Worm (Caenorhabditis elegans) whole organism, mixed stage, embryonic: ENCODE results near the gene C02E7.8.

Experiments
- M03D4.4 ChIP-seq: sonication (generic microtip); optimal IDR thresholded peaks from 2 replicates; lab custom pipeline; 2017; ENCODE audit warnings: mild to moderate bottlenecking, missing genetic modification characterization, missing compliant biosample characterization
- bed-3 ChIP-seq: fragments of 200-800 bp; sonication (Bioruptor generic); optimal IDR thresholded peaks from 3 replicates; lab custom pipeline; 2018; ENCODE audit warnings: mild to moderate bottlenecking, missing genetic modification characterization, moderate library complexity, missing compliant biosample characterization
- ceh-39 ChIP-seq: fragments of 150-350 bp; optimal IDR thresholded peaks from 2 replicates; lab custom pipeline; 2014; ENCODE audit warnings: missing biosample characterization, missing genetic modification characterization
- ceh-43 ChIP-seq: fragments of 200-800 bp; sonication (Bioruptor generic); optimal IDR thresholded peaks from 2 replicates; lab custom pipeline; 2018; ENCODE audit warnings: mild to moderate bottlenecking, missing genetic modification characterization, moderate library complexity, missing compliant biosample characterization
- ceh-83 ChIP-seq: fragments of 200-800 bp; sonication (Bioruptor generic); optimal IDR thresholded peaks from 2 replicates; lab custom pipeline; 2018; ENCODE audit warnings: mild to moderate bottlenecking, missing genetic modification characterization, missing compliant biosample characterization
- ces-1 ChIP-seq: fragments of 150-350 bp; optimal IDR thresholded peaks from 2 replicates; lab custom pipeline; 2014; ENCODE audit warnings: missing biosample characterization, missing genetic modification reagents, missing genetic modification characterization
- cnd-1 ChIP-seq: fragments of 200-800 bp; sonication (Bioruptor generic); optimal IDR thresholded peaks from 2 replicates; lab custom pipeline; 2018; ENCODE audit warnings: mild to moderate bottlenecking, missing genetic modification characterization, missing compliant biosample characterization
- drap-1 ChIP-seq: fragments of 200-800 bp; sonication (Bioruptor generic); optimal IDR thresholded peaks from 3 replicates; lab custom pipeline; 2018; ENCODE audit warnings: mild to moderate bottlenecking, missing genetic modification characterization, missing compliant biosample characterization
- elt-1 ChIP-seq: sonication (generic microtip); optimal IDR thresholded peaks from 2 replicates; lab custom pipeline; 2017; ENCODE audit warnings: missing genetic modification characterization, mild to moderate bottlenecking, missing compliant biosample characterization, antibody characterized with exemption, moderate library complexity, borderline replicate concordance; ENCODE audit not compliant: insufficient read depth
- elt-3 ChIP-seq: fragments of 150-350 bp; optimal IDR thresholded peaks from 2 replicates; lab custom pipeline; 2014; ENCODE audit warnings: missing biosample characterization, missing genetic modification characterization
- flh-1 ChIP-seq: fragments of 200-800 bp; sonication (Bioruptor generic); optimal IDR thresholded peaks from 2 replicates; lab custom pipeline; 2018; ENCODE audit warnings: mild to moderate bottlenecking, missing genetic modification characterization, moderate library complexity, missing compliant biosample characterization
- ham-2 ChIP-seq: fragments of 200-800 bp; sonication (Bioruptor generic); optimal IDR thresholded peaks from 2 replicates; lab custom pipeline; 2018; ENCODE audit warnings: mild to moderate bottlenecking, missing genetic modification characterization, missing compliant biosample characterization
- hlh-1 ChIP-seq: fragments of 150-350 bp; optimal IDR thresholded peaks from 2 replicates; lab custom pipeline; 2014; ENCODE audit warnings: missing biosample characterization, missing genetic modification reagents, missing genetic modification characterization
- lin-13 ChIP-seq: fragments of 150-350 bp; optimal IDR thresholded peaks from 2 replicates; lab custom pipeline; 2014; ENCODE audit warnings: missing biosample characterization, missing genetic modification characterization
- lsy-2 ChIP-seq: fragments of 150-350 bp; optimal IDR thresholded peaks from 2 replicates; lab custom pipeline; 2014; ENCODE audit warnings: missing biosample characterization, missing genetic modification characterization
- mab-5 ChIP-seq: fragments of 150-350 bp; optimal IDR thresholded peaks from 2 replicates; lab custom pipeline; 2014; ENCODE audit warnings: missing biosample characterization, missing genetic modification characterization
- mep-1 ChIP-seq: fragments of 150-350 bp; optimal IDR thresholded peaks from 2 replicates; lab custom pipeline; 2017; ENCODE audit warnings: missing biosample characterization, missing genetic modification reagents, missing genetic modification characterization, inconsistent platforms
- mls-2 ChIP-seq: sonication (generic microtip); optimal IDR thresholded peaks from 2 replicates; lab custom pipeline; 2016; ENCODE audit warnings: mild to moderate bottlenecking, missing genetic modification characterization, moderate library complexity, missing compliant biosample characterization
- nhr-12 ChIP-seq: fragments of 150-350 bp; optimal IDR thresholded peaks from 2 replicates; lab custom pipeline; 2014; ENCODE audit warnings: missing biosample characterization, missing genetic modification characterization
- nhr-2 ChIP-seq: fragments of 150-350 bp; optimal IDR thresholded peaks from 2 replicates; lab custom pipeline; 2014; ENCODE audit warnings: missing biosample characterization, missing genetic modification characterization
- nhr-237 ChIP-seq: fragments of 150-350 bp; optimal IDR thresholded peaks from 2 replicates; lab custom pipeline; 2014; ENCODE audit warnings: missing biosample characterization, missing genetic modification characterization
- nhr-28 ChIP-seq: fragments of 150-350 bp; optimal IDR thresholded peaks from 2 replicates; lab custom pipeline; 2014; ENCODE audit warnings: missing biosample characterization, missing genetic modification characterization
- nhr-76 ChIP-seq: sonication (generic microtip); optimal IDR thresholded peaks from 2 replicates; lab custom pipeline; 2017; ENCODE audit warnings: missing biosample characterization, missing genetic modification characterization
- sem-2 ChIP-seq: fragments of 200-800 bp; sonication (Bioruptor generic); optimal IDR thresholded peaks from 2 replicates; lab custom pipeline; 2018; ENCODE audit warnings: mild to moderate bottlenecking, missing genetic modification characterization, missing compliant biosample characterization
- snpc-4 ChIP-seq: fragments of 150-350 bp; optimal IDR thresholded peaks from 2 replicates; lab custom pipeline; 2014; ENCODE audit warnings: missing biosample characterization, missing genetic modification characterization
- sptf-1 ChIP-seq: sonication (generic microtip); optimal IDR thresholded peaks from 2 replicates; lab custom pipeline; 2017; ENCODE audit warnings: mild to moderate bottlenecking, missing genetic modification characterization, moderate library complexity, missing compliant biosample characterization
- tbx-8 ChIP-seq: fragments of 200-800 bp; sonication (Bioruptor generic); optimal IDR thresholded peaks from 2 replicates; lab custom pipeline; 2018; ENCODE audit warnings: mild to moderate bottlenecking, missing genetic modification characterization, moderate library complexity, missing compliant biosample characterization
- unc-120 ChIP-seq: sonication (generic microtip); optimal IDR thresholded peaks from 2 replicates; lab custom pipeline; 2017; ENCODE audit warnings: missing genetic modification characterization, missing compliant biosample characterization; ENCODE audit not compliant: poor library complexity, severe bottlenecking
- unc-39 ChIP-seq: fragments of 150-350 bp; optimal IDR thresholded peaks from 2 replicates; lab custom pipeline; 2014; ENCODE audit warnings: missing biosample characterization, missing genetic modification characterization
- unc-62 ChIP-seq: fragments of 150-350 bp; optimal IDR thresholded peaks from 2 replicates; lab custom pipeline; 2014; ENCODE audit warnings: missing biosample characterization, missing genetic modification reagents, missing genetic modification characterization
- zip-8 ChIP-seq: fragments of 150-350 bp; optimal IDR thresholded peaks from 2 replicates; lab custom pipeline; 2014; ENCODE audit warnings: missing biosample characterization, missing genetic modification characterization
- ztf-11 ChIP-seq: fragments of 150-350 bp; optimal IDR thresholded peaks from 2 replicates; lab custom pipeline; 2014; ENCODE audit warnings: missing biosample characterization, missing genetic modification characterization

The C02E7.8 gene

DNA sequence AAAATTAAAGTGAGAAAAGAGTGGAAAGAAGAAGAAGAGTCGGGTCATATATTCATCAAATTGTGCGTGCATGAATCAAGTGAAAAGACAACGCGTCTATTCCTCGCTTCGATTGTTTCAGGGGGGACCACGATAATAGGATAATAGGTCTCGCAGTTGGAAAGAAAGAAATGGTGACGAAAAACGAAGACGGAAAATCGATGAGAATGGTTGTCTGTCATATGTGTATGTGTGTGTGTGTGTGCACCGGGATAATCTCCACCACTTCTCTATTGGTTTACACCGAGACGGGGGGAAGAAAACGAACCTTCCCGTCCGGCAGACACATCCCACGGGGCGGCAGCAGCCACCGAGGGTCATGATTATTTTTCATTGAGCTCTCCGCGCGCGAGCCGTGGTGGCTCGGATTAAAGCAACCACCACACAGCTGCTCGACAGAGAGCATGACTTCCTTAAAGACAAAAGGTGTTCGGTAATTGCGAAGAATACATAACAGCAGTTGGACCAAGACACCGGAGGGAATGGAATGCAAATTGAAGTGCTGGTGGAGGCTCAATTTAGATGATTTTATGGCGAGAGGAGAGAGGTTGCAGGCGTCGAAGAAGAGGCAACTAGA lies 43.5 kb upstream of the C02E7.8 start (continued):
- TF ChIP-seq nhr-28 (tag; lab: Kevin White, UChicago) (no peak), ceh-43 (GFP tag; lab: Kevin White, UChicago) (peak; percentile 2), unc-39 (tag; lab: Kevin White, UChicago) (no peak), nhr-12 (no peak), lin-13 (no peak), flh-1 (no peak), unc-62 (GFP tag; lab: Kevin White, UChicago) (peak; percentile 63), ceh-39 (tag; lab: Kevin White, UChicago) (no peak), lsy-2 (tag; lab: Kevin White, UChicago) (no peak), ceh-83 (no peak), mls-2 (tag; lab: Kevin White, UChicago) (peak; percentile 74), sptf-1 (peak; percentile 76), elt-3 (tag; lab: Kevin White, UChicago) (no peak), nhr-2 (tag; lab: Kevin White, UChicago) (peak; percentile 72), nhr-237 (no peak), nhr-76 (no peak)
- TF ChIP-seq, all 35 proteins: peak for 12

DNA sequence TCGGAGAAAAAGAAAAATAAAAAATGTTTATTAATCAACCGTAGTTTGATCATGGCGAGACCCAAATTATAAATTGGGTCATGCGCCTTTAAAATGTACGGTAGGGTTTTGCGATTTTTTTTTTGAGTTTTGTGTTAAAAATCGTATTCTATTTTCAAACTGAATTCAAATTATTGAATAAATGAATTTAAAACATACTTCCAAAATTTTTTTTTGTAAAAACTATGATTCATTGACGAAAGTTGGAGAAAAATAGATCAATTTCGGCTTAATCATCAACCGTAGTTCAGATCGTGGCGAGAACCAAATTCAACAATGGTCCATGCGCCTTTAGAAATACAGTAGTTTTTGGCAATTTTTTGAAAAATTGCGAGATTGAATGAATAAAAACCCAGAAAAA lies 43.0 kb upstream of the C02E7.8 start:
- no peak for TF ChIP-seq zip-8 (tag; lab: Kevin White, UChicago)

DNA sequence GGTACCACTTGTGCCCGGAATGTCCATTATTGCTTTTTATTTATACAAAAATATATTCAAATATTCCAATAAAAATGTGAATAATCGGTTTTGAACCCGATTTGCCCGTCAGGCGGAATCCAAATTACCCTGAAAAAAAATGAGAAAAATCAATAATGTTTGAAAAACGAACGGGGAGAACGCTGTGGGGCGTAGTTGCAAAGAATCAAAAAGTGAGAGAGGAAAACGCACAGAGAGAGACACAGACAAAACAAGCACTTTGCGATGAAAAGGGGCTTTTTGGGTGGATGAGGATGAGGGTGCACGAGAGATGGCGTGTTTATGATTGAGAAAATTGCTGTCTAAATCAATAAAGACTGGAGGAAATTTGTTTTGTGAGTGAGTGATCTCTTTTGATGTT lies 42.4 kb upstream of the C02E7.8 start, which contains the start of gene tam-1:
TSS of gene tam-1 (minus strand) at position 135 of the 400 bp plus-strand sequence.
- TF ChIP-seq ham-2 (GFP tag; lab: Kevin White, UChicago) (peak; percentile 54), ceh-83 (peak; percentile 59), ceh-39 (tag; lab: Kevin White, UChicago) (no peak), ces-1 (GFP tag; lab: Kevin White, UChicago) (peak; percentile 40)

DNA sequence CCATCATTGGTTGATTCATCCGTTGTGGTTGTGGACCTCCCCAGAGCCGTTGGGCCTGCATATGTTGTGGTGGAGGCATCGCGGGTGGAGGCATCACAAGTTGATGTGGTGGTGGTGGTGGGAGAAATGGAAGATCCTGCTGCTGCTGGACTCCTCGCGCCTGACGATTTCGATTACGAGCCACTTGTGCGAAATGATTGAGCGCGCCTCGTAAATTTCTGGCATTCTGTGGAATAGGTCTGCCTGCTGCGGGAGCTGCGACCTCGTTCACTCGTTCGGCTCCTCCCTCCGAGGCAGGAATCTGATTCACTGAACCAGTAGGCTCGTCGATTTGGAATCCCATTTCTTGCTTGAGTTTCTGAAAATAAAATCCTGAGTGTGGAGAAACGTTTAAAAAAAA lies 40.1 kb upstream of the C02E7.8 start:
- TF ChIP-seq mab-5 (tag; lab: Kevin White, UChicago) (no peak), flh-1 (no peak), ces-1 (GFP tag; lab: Kevin White, UChicago) (no peak), M03D4.4 (tag; lab: Kevin White, UChicago) (no peak), ham-2 (GFP tag; lab: Kevin White, UChicago) (no peak), unc-120 (tag; lab: Kevin White, UChicago) (no peak), mep-1 (tag; lab: Kevin White, UChicago) (no peak), sptf-1 (no peak), bed-3 (no peak), snpc-4 (tag; lab: Kevin White, UChicago) (no peak), ceh-83 (no peak), ztf-11 (tag; lab: Kevin White, UChicago) (no peak), sem-2 (GFP tag; lab: Kevin White, UChicago) (no peak), hlh-1 (no peak), unc-62 (GFP tag; lab: Kevin White, UChicago) (no peak), cnd-1 (tag; lab: Kevin White, UChicago) (no peak), drap-1 (GFP tag; lab: Kevin White, UChicago) (no peak)

DNA sequence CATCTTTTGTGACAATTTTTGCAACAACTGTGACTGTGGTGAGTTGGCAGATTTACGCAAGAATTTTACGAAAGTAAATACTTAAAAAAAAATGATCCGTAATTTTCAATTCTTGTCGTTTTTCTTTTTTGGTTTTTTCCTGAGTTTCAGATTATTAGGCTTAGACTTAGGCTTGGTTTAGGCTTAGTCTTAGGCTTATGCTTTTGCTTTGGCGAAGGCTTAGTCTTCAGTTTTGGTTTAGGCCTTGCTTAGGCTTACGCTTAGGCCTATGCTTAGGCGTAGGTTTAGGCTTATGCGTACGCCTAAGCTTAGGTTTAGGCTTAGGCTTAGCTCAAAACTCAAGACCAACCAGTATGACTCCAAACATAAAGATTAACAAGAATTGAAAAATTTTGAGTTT lies 37.0 kb upstream of the C02E7.8 start:
- TF ChIP-seq elt-1 (tag; lab: Kevin White, UChicago) (no peak), lsy-2 (tag; lab: Kevin White, UChicago) (no peak), nhr-2 (tag; lab: Kevin White, UChicago) (no peak), ztf-11 (tag; lab: Kevin White, UChicago) (no peak), unc-39 (tag; lab: Kevin White, UChicago) (no peak), lin-13 (no peak), ham-2 (GFP tag; lab: Kevin White, UChicago) (no peak), nhr-237 (no peak), unc-120 (tag; lab: Kevin White, UChicago) (no peak), tbx-8 (GFP tag; lab: Kevin White, UChicago) (no peak), ceh-39 (tag; lab: Kevin White, UChicago) (no peak)
